Worm (Caenorhabditis elegans) whole organism, young adult: ENCODE data around the gene moe-3.

Source experiments
- B0336.3 ChIP-seq: fragments of 200-800 bp; sonication (Bioruptor generic); IDR thresholded peaks from 2 replicates; pipeline ENCODE4 v1.3.6; 2022; ENCODE audit warnings: missing genetic modification characterization, missing compliant biosample characterization
- T07F8.4 ChIP-seq: sonication (generic microtip); optimal IDR thresholded peaks from 2 replicates; lab custom pipeline; 2016; ENCODE audit warnings: mild to moderate bottlenecking, missing genetic modification characterization, moderate library complexity, missing compliant biosample characterization
- bed-2 ChIP-seq: fragments of 200-800 bp; sonication (Bioruptor generic); IDR thresholded peaks from 2 replicates; pipeline ENCODE4 v1.3.6; 2022; ENCODE audit warnings: missing genetic modification reagents, missing genetic modification characterization, missing compliant biosample characterization
- dox-1 ChIP-seq: fragments of 200-800 bp; sonication (Bioruptor generic); IDR thresholded peaks from 2 replicates; pipeline ENCODE4 v1.3.6; 2022; ENCODE audit warnings: missing genetic modification reagents, missing genetic modification characterization, missing compliant biosample characterization
- efl-1 ChIP-seq: fragments of 150-350 bp; optimal IDR thresholded peaks from 2 replicates; lab custom pipeline; 2014; ENCODE audit warnings: missing biosample characterization, missing genetic modification reagents, missing genetic modification characterization
- egrh-3 ChIP-seq: fragments of 200-800 bp; sonication (Bioruptor generic); IDR thresholded peaks from 2 replicates; pipeline ENCODE4 v1.3.6; 2022; ENCODE audit warnings: missing genetic modification reagents, missing genetic modification characterization, missing compliant biosample characterization
- gei-17 ChIP-seq: fragments of 200-800 bp; sonication (Bioruptor generic); optimal IDR thresholded peaks from 2 replicates; lab custom pipeline; 2018; ENCODE audit warnings: mild to moderate bottlenecking, missing genetic modification characterization, missing compliant biosample characterization
- nhr-179 ChIP-seq: sonication (generic microtip); optimal IDR thresholded peaks from 2 replicates; lab custom pipeline; 2016; ENCODE audit warnings: mild to moderate bottlenecking, missing genetic modification characterization, missing compliant biosample characterization
- tlf-1 ChIP-seq: fragments of 200-800 bp; sonication (Bioruptor generic); optimal IDR thresholded peaks from 2 replicates; lab custom pipeline; 2018; ENCODE audit warnings: mild to moderate bottlenecking, missing genetic modification characterization, missing compliant biosample characterization
- unc-130 ChIP-seq: sonication (generic microtip); optimal IDR thresholded peaks from 2 replicates; lab custom pipeline; 2016; ENCODE audit warnings: missing genetic modification reagents, missing genetic modification characterization, missing compliant biosample characterization
- unc-62 ChIP-seq: fragments of 150-350 bp; optimal IDR thresholded peaks from 2 replicates; lab custom pipeline; 2014; ENCODE audit warnings: missing biosample characterization, missing genetic modification reagents, missing genetic modification characterization

ce11 chrII:13170696-13171095 lies 5.2 kb upstream of the moe-3 start:
- TF ChIP-seq T07F8.4 (tag; lab: Kevin White, UChicago) (no peak), unc-130 (no peak), efl-1 (no peak), gei-17 (GFP tag; lab: Kevin White, UChicago) (no peak), egrh-3 (peak; percentile 48; the same call in 1 of the 2 replicates), B0336.3 (GFP tag; lab: Robert Waterston, UW) (no peak), dox-1 (GFP tag; lab: Robert Waterston, UW) (no peak), unc-62 (GFP tag; lab: Kevin White, UChicago) (no peak), tlf-1 (no peak), bed-2 (no peak), nhr-179 (no peak)
